Worm (Caenorhabditis elegans): ENCODE measurements around the gene spot-1.
A peak's percentile ranks its signal among the peaks of the same experiment; 100 is the strongest.

spot-1 gene

ce11 chrIII:7304961-7305648 lies 28.0 kb upstream of the spot-1 start (continued):
- no peak for TF ChIP-seq ceh-88 (GFP tag; IDR thresholded peaks at IDR 0.05)
- TF ChIP-seq unc-130 (tag; optimal IDR thresholded peaks at IDR 0.05): no peak
- TF ChIP-seq mdl-1 (tag; optimal IDR thresholded peaks at IDR 0.05): peak in 1 of 2 experiments; percentile 51
- TF ChIP-seq nhr-47 (tag; optimal IDR thresholded peaks at IDR 0.05): peak; percentile 23
- peak; percentile 1 for TF ChIP-seq elt-2 (tag; optimal IDR thresholded peaks at IDR 0.05)
- TF ChIP-seq mef-2 (tag; optimal IDR thresholded peaks at IDR 0.05): no peak
- peak; percentile 52 for TF ChIP-seq lin-14 (GFP tag; optimal IDR thresholded peaks at IDR 0.05)
- TF ChIP-seq nhr-19 (GFP tag; conservative IDR thresholded peaks at IDR 0.05): peak; percentile 49
- TF ChIP-seq ceh-63 (GFP tag; optimal IDR thresholded peaks at IDR 0.05): no peak
- no peak for TF ChIP-seq nhr-237 (tag; optimal IDR thresholded peaks at IDR 0.05)
- TF ChIP-seq ets-5 (GFP tag; IDR thresholded peaks at IDR 0.05): no peak
- peak; percentile 79 for TF ChIP-seq nhr-85 (tag)
- TF ChIP-seq lsy-2 (tag; optimal IDR thresholded peaks at IDR 0.05): peak in 1 of 2 experiments; percentile 24

ce11 chrIII:7301668-7302067 lies 24.6 kb upstream of the spot-1 start:
- TF ChIP-seq C04F5.9 (tag; optimal IDR thresholded peaks at IDR 0.05) (no peak), nhr-20 (tag; optimal IDR thresholded peaks at IDR 0.05) (peak; percentile 11), aly-2 (tag; optimal IDR thresholded peaks at IDR 0.05) (no peak), blmp-1 (tag; optimal IDR thresholded peaks at IDR 0.05) (peak; percentile 55), ceh-82 (tag; optimal IDR thresholded peaks at IDR 0.05) (no peak), ama-1 (optimal IDR thresholded peaks at IDR 0.05) (no peak), elt-2 (tag; optimal IDR thresholded peaks at IDR 0.05) (no peak), ces-1 (GFP tag; optimal IDR thresholded peaks at IDR 0.05) (no peak), mab-9 (GFP tag; IDR thresholded peaks at IDR 0.05) (no peak), sptf-1 (tag; optimal IDR thresholded peaks at IDR 0.05) (no peak), nhr-85 (tag) (peak; percentile 86), grh-1 (GFP tag; IDR thresholded peaks at IDR 0.05) (no peak), lin-14 (GFP tag; optimal IDR thresholded peaks at IDR 0.05) (peak; percentile 55), lin-39 (tag; optimal IDR thresholded peaks at IDR 0.05) (no peak), jun-1 (tag; optimal IDR thresholded peaks at IDR 0.05) (no peak), skn-1 (tag; optimal IDR thresholded peaks at IDR 0.05) (no peak), nhr-12 (tag; optimal IDR thresholded peaks at IDR 0.05) (no peak), nhr-84 (tag; optimal IDR thresholded peaks at IDR 0.05) (no peak), mep-1 (tag; optimal IDR thresholded peaks at IDR 0.05) (peak; percentile 22), tbx-2 (tag; optimal IDR thresholded peaks at IDR 0.05) (no peak), ceh-63 (GFP tag; optimal IDR thresholded peaks at IDR 0.05) (no peak), nhr-77 (tag; optimal IDR thresholded peaks at IDR 0.05) (no peak), mef-2 (tag; optimal IDR thresholded peaks at IDR 0.05) (no peak), nhr-11 (tag; optimal IDR thresholded peaks at IDR 0.05) (no peak)

- TF ChIP-seq grh-1 (GFP tag; IDR thresholded peaks at IDR 0.05) (peak; percentile 32; the same call in 1 of the 2 replicates), pag-3 (tag; optimal IDR thresholded peaks at IDR 0.05; ENCODE audit: borderline replicate concordance, insufficient read depth) (no peak), elt-3 (tag; optimal IDR thresholded peaks at IDR 0.05) (peak in 1 of 6 experiments; percentile 2), lin-14 (GFP tag; optimal IDR thresholded peaks at IDR 0.05) (peak; percentile 44), ceh-88 (GFP tag; IDR thresholded peaks at IDR 0.05) (no peak), tbx-2 (tag; optimal IDR thresholded peaks at IDR 0.05) (no peak), snu-23 (GFP tag; optimal IDR thresholded peaks at IDR 0.05) (peak; percentile 4), nhr-20 (tag; optimal IDR thresholded peaks at IDR 0.05) (peak; percentile 40), C16A3.4 (tag; optimal IDR thresholded peaks at IDR 0.05) (no peak), tlp-1 (tag; optimal IDR thresholded peaks at IDR 0.05) (no peak), nhr-11 (tag; optimal IDR thresholded peaks at IDR 0.05) (no peak), lsy-2 (tag; optimal IDR thresholded peaks at IDR 0.05) (peak in 1 of 2 experiments; percentile 17), lin-35 (GFP tag; optimal IDR thresholded peaks at IDR 0.05) (peak in 1 of 2 experiments; percentile 38), nhr-19 (GFP tag; conservative IDR thresholded peaks at IDR 0.05) (peak; percentile 33), unc-30 (tag; optimal IDR thresholded peaks at IDR 0.05) (no peak), nhr-85 (tag) (peak; percentile 87), efl-1 (optimal IDR thresholded peaks at IDR 0.05) (no peak), efl-1 (GFP tag; optimal IDR thresholded peaks at IDR 0.05 in 1 of 2) (peak in 1 of 2 experiments; percentile 73), dpl-1 (GFP tag; optimal IDR thresholded peaks at IDR 0.05) (no peak), blmp-1 (tag; optimal IDR thresholded peaks at IDR 0.05) (peak; percentile 82)
Measured at ce11 chrIII:7300763-7301162, 23.7 kb upstream of the spot-1 start.
